Fruit fly (Drosophila melanogaster): ENCODE data around the gene CG10663.
A peak's percentile ranks its signal among the peaks of the same experiment; 100 is the strongest.

Gene CG10663

DNA sequence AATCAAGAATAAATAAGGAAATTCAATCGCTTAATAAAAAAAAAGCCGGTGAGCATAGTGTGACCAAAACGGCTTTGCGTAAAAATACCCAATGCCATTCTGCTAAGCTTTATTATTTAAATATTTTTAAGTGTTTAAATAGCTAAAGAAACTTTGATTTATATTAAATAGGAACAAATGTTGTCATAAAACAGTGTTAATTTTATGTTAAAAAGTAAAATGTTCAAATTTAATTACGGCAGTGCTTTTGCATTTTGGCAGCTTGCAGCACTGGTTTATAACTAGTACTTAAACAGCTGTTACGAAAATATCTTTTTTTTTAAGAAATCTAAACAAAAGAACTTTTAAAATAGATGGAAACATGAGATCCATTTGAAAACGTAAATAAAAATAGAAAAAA lies 16.4 kb upstream of the CG10663 start, which contains the start of the genes CG10638 and CG10681 (continued):
- TF ChIP-seq Hr38 (GFP tag; optimal IDR thresholded peaks at IDR 0.05) (no peak), fkh (GFP tag; optimal IDR thresholded peaks at IDR 0.05) (peak; percentile 65), svp (GFP tag) (no peak), Lpt (GFP tag; optimal IDR thresholded peaks at IDR 0.05) (no peak), spab (GFP tag; optimal IDR thresholded peaks at IDR 0.05) (no peak), CG8632 (GFP tag; optimal IDR thresholded peaks at IDR 0.05) (peak; percentile 4), CG16779 (tag; optimal IDR thresholded peaks at IDR 0.05) (no peak), CG10669 (GFP tag; optimal IDR thresholded peaks at IDR 0.05) (no peak), CG10631 (GFP tag; optimal IDR thresholded peaks at IDR 0.05) (peak; percentile 45), CG4318 (GFP tag; optimal IDR thresholded peaks at IDR 0.05) (no peak), CG15336 (GFP tag; IDR thresholded peaks at IDR 0.05) (no peak), CG3032 (tag; optimal IDR thresholded peaks at IDR 0.05) (peak; percentile 35), Hr4 (GFP tag; optimal IDR thresholded peaks at IDR 0.05) (peak; percentile 56), CG11902 (GFP tag; optimal IDR thresholded peaks at IDR 0.05) (no peak), fd85E (GFP tag; optimal IDR thresholded peaks at IDR 0.05) (no peak), CG6163 (GFP tag; IDR thresholded peaks at IDR 0.05) (no peak), CG6808 (GFP tag; optimal IDR thresholded peaks at IDR 0.05) (peak; percentile 4), Gug (GFP tag; IDR thresholded peaks at IDR 0.05) (no peak), dac (GFP tag; optimal IDR thresholded peaks at IDR 0.05) (no peak), CG34406 (GFP tag; optimal IDR thresholded peaks at IDR 0.05) (peak; percentile 34), acj6 (GFP tag; optimal IDR thresholded peaks at IDR 0.05) (peak; percentile 52), Blimp-1 (GFP tag; optimal IDR thresholded peaks at IDR 0.05) (peak; percentile 8), Smox (GFP tag; optimal IDR thresholded peaks at IDR 0.05) (no peak), CG11762 (GFP tag; optimal IDR thresholded peaks at IDR 0.05; ENCODE audit: insufficient read depth) (no peak), ss (GFP tag; optimal IDR thresholded peaks at IDR 0.05) (no peak), Sox102F (GFP tag; optimal IDR thresholded peaks at IDR 0.05) (no peak)

DNA sequence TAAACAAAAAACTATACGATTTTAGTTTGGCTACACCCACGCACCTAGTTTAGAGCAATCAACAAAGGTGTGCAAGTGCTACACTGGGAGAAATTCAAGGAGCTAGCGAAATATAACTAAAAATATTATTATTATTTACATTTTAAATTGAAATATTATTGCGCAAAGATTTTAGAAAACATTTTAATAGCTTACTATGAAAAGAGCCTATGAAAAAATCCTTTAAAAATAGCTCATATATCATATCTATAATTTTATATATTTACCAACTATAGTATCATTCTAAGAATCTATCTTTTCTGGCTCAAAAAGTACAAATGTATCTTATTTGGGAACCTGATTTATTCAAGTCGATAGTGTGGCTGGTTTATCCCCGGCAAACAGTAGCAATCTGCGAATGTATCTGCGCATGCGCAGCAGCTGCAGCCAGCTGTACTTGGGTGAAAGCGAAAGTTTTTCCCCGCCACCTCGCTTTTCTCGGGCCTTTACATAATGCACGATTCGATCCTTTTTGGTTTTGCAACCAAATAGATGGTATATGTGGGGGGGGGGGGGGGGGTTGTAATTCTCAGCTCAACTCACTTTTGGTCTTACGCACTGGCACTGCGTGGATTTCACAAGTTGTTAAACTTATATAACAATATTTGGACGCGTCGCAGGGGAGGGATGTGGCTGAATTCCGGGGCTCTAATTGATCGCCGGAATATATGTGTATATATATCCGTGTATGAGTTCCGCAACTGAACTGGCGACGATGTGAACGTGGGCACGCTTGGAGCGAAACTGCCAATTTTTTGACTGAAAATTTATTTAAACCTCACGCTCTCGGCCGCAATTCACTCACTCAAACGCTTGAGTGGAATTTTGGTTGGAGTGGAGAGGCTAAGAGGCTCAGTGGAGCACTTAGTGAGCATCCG lies 11.9 kb upstream of the CG10663 start, which contains the start of gene CG10657:
TSS of gene CG10657 (minus strand) at position 789 of the 917 bp plus-strand sequence.
- TF ChIP-seq CG34406 (GFP tag; optimal IDR thresholded peaks at IDR 0.05) (no peak), Sox102F (GFP tag; optimal IDR thresholded peaks at IDR 0.05) (no peak), Gug (GFP tag; IDR thresholded peaks at IDR 0.05) (no peak), CG8632 (GFP tag; optimal IDR thresholded peaks at IDR 0.05) (peak; percentile 4), dac (GFP tag; optimal IDR thresholded peaks at IDR 0.05) (no peak), CG6163 (GFP tag; IDR thresholded peaks at IDR 0.05) (no peak), CG6854 (GFP tag; optimal IDR thresholded peaks at IDR 0.05) (no peak), CG11762 (GFP tag; optimal IDR thresholded peaks at IDR 0.05; ENCODE audit: insufficient read depth) (peak; percentile 3), lz (GFP tag; optimal IDR thresholded peaks at IDR 0.05) (no peak), Hr4 (GFP tag; optimal IDR thresholded peaks at IDR 0.05) (peak; percentile 22), OdsH (GFP tag; optimal IDR thresholded peaks at IDR 0.05) (peak; percentile 30), CG10631 (GFP tag; optimal IDR thresholded peaks at IDR 0.05) (no peak), Blimp-1 (GFP tag; optimal IDR thresholded peaks at IDR 0.05) (peak; percentile 97), CG6808 (GFP tag; optimal IDR thresholded peaks at IDR 0.05) (no peak), CG3919 (GFP tag; optimal IDR thresholded peaks at IDR 0.05) (no peak), svp (GFP tag) (no peak), salr (GFP tag; optimal IDR thresholded peaks at IDR 0.05) (peak in 1 of 2 experiments; percentile 29), Eip93F (GFP tag; optimal IDR thresholded peaks at IDR 0.05) (no peak), CG6276 (GFP tag; optimal IDR thresholded peaks at IDR 0.05) (peak; percentile 59), CG8119 (GFP tag; IDR thresholded peaks at IDR 0.05) (peak; percentile 77), eg (GFP tag; IDR thresholded peaks at IDR 0.05) (peak; percentile 69; the same call in 2 of the 3 replicates), Eip78C (GFP tag) (peak; percentile 43), esn (GFP tag; optimal IDR thresholded peaks at IDR 0.05) (no peak), vri (GFP tag; optimal IDR thresholded peaks at IDR 0.05) (peak; percentile 66), ss (GFP tag; optimal IDR thresholded peaks at IDR 0.05) (no peak), fd59A (GFP tag; optimal IDR thresholded peaks at IDR 0.05) (no peak), CG3032 (tag; optimal IDR thresholded peaks at IDR 0.05) (no peak), Eip75B (GFP tag; optimal IDR thresholded peaks at IDR 0.05) (no peak), CG32006 (GFP tag; optimal IDR thresholded peaks at IDR 0.05) (peak; percentile 70), topi (GFP tag; optimal IDR thresholded peaks at IDR 0.05) (no peak), CG1621 (tag; optimal IDR thresholded peaks at IDR 0.05) (peak; percentile 28), CG15336 (GFP tag; IDR thresholded peaks at IDR 0.05) (peak; percentile 58; the same call in 1 of the 2 replicates), CG10669 (GFP tag; optimal IDR thresholded peaks at IDR 0.05) (no peak)
